Fruit fly (Drosophila melanogaster) whole organism, embryonic: ENCODE results near the gene CG6962.

Experiments used
- Abd-B ChIP-seq: fragments of 200-800 bp; sonication (Bioruptor generic); optimal IDR thresholded peaks from 2 replicates; lab custom pipeline; 2018; ENCODE audit warnings: missing biosample characterization, mild to moderate bottlenecking, missing genetic modification characterization, moderate library complexity
- Asciz ChIP-seq: fragments of 200-800 bp; sonication (Bioruptor generic); optimal IDR thresholded peaks from 2 replicates; lab custom pipeline; 2017; ENCODE audit warnings: missing biosample characterization, mild to moderate bottlenecking, missing genetic modification characterization, missing genetic modification reagents
- Atf3 ChIP-seq: fragments of 200-800 bp; sonication (Bioruptor generic); optimal IDR thresholded peaks from 3 replicates; lab custom pipeline; 2016; ENCODE audit warnings: missing biosample characterization, missing genetic modification characterization
- Bdp1 ChIP-seq: fragments of 200-800 bp; sonication (Bioruptor generic); optimal IDR thresholded peaks from 3 replicates; lab custom pipeline; 2016; ENCODE audit warnings: missing biosample characterization, missing genetic modification characterization
- CG10274 ChIP-seq: fragments of 200-800 bp; sonication (Bioruptor generic); optimal IDR thresholded peaks from 3 replicates; lab custom pipeline; 2017; ENCODE audit warnings: missing biosample characterization, mild to moderate bottlenecking, missing genetic modification characterization
- CG10462 ChIP-seq: fragments of 200-800 bp; sonication (Bioruptor generic); optimal IDR thresholded peaks from 2 replicates; lab custom pipeline; 2016; ENCODE audit warnings: missing biosample characterization, missing genetic modification characterization
- CG11398 ChIP-seq: fragments of 200-800 bp; sonication (Bioruptor generic); optimal IDR thresholded peaks from 2 replicates; lab custom pipeline; 2016; ENCODE audit warnings: missing biosample characterization, missing genetic modification characterization
- CG13296 ChIP-seq: fragments of 200-800 bp; sonication (Bioruptor generic); optimal IDR thresholded peaks from 3 replicates; lab custom pipeline; 2018; ENCODE audit warnings: missing biosample characterization, mild to moderate bottlenecking, missing genetic modification characterization
- CG14050 ChIP-seq: fragments of 200-800 bp; sonication (Bioruptor generic); IDR thresholded peaks from 3 replicates; pipeline ENCODE4 v1.3.6; 2022; ENCODE audit warnings: missing biosample characterization, missing genetic modification characterization
- CG14710 ChIP-seq: fragments of 200-800 bp; sonication (Bioruptor generic); optimal IDR thresholded peaks from 3 replicates; lab custom pipeline; 2019; ENCODE audit warnings: missing biosample characterization, mild to moderate bottlenecking, missing genetic modification characterization, moderate library complexity
- CG15269 ChIP-seq: fragments of 200-800 bp; sonication (Bioruptor generic); optimal IDR thresholded peaks from 2 replicates; lab custom pipeline; 2018; ENCODE audit warnings: missing biosample characterization, mild to moderate bottlenecking, missing genetic modification characterization, moderate library complexity
- CG15696 ChIP-seq: fragments of 200-800 bp; sonication (Bioruptor generic); optimal IDR thresholded peaks from 2 replicates; lab custom pipeline; 2019; ENCODE audit warnings: missing biosample characterization, mild to moderate bottlenecking, missing genetic modification characterization, moderate library complexity
- CG17186 ChIP-seq: fragments of 200-800 bp; sonication (Bioruptor generic); optimal IDR thresholded peaks from 3 replicates; lab custom pipeline; 2017; ENCODE audit warnings: missing biosample characterization, missing genetic modification reagents, missing genetic modification characterization
- CG17612 ChIP-seq: fragments of 200-800 bp; sonication (Bioruptor generic); IDR thresholded peaks from 2 replicates; pipeline ENCODE4 v1.3.6; 2022; ENCODE audit warnings: missing biosample characterization, missing genetic modification characterization
- CG3065 ChIP-seq: fragments of 200-800 bp; sonication (Bioruptor generic); optimal IDR thresholded peaks from 2 replicates; lab custom pipeline; 2016; ENCODE audit warnings: missing biosample characterization, missing genetic modification characterization
- CG31441 ChIP-seq: fragments of 200-800 bp; sonication (Bioruptor generic); IDR thresholded peaks from 2 replicates; pipeline ENCODE4 v1.3.6; 2022; ENCODE audit warnings: missing biosample characterization, missing genetic modification characterization
- CG3407 ChIP-seq: fragments of 200-800 bp; sonication (Bioruptor generic); optimal IDR thresholded peaks from 2 replicates; lab custom pipeline; 2018; ENCODE audit warnings: missing biosample characterization, mild to moderate bottlenecking, missing genetic modification characterization
- CG4707 ChIP-seq: fragments of 200-800 bp; sonication (Bioruptor generic); optimal IDR thresholded peaks from 2 replicates; lab custom pipeline; 2018; ENCODE audit warnings: missing biosample characterization, mild to moderate bottlenecking, missing genetic modification characterization, moderate library complexity
- CG6272 ChIP-seq: fragments of 200-800 bp; sonication (Bioruptor generic); IDR thresholded peaks from 2 replicates; pipeline ENCODE4 v1.3.6; 2022; ENCODE audit warnings: missing biosample characterization, missing genetic modification characterization
- CG6813 ChIP-seq: fragments of 200-800 bp; sonication (Bioruptor generic); optimal IDR thresholded peaks from 2 replicates; lab custom pipeline; 2017; ENCODE audit warnings: missing biosample characterization, missing genetic modification characterization, mild to moderate bottlenecking, moderate library complexity, missing genetic modification reagents
- CG7839 ChIP-seq: fragments of 200-800 bp; sonication (Bioruptor generic); optimal IDR thresholded peaks from 3 replicates; lab custom pipeline; 2018; ENCODE audit warnings: missing biosample characterization, mild to moderate bottlenecking, missing genetic modification characterization, moderate library complexity
- Dip2 ChIP-seq: fragments of 200-800 bp; sonication (Bioruptor generic); IDR thresholded peaks from 2 replicates; pipeline ENCODE4 v1.3.6; 2022; ENCODE audit warnings: missing biosample characterization, missing genetic modification characterization
- Drgx ChIP-seq: fragments of 200-800 bp; sonication (Bioruptor generic); IDR thresholded peaks from 2 replicates; pipeline ENCODE4 v1.3.6; 2022; ENCODE audit warnings: missing biosample characterization, missing genetic modification characterization
- Fer3 ChIP-seq: fragments of 200-800 bp; sonication (Bioruptor generic); optimal IDR thresholded peaks from 2 replicates; lab custom pipeline; 2018; ENCODE audit warnings: missing biosample characterization, mild to moderate bottlenecking, missing genetic modification characterization, moderate library complexity
- H2.0 ChIP-seq: fragments of 200-800 bp; sonication (Bioruptor generic); IDR thresholded peaks from 2 replicates; pipeline ENCODE4 v1.3.6; 2022; ENCODE audit warnings: missing biosample characterization, missing genetic modification characterization
- Kr ChIP-seq: fragments of 200-800 bp; sonication (Bioruptor generic); optimal IDR thresholded peaks from 2 replicates; lab custom pipeline; 2017; ENCODE audit warnings: missing biosample characterization, mild to moderate bottlenecking, missing genetic modification characterization
- MTF-1 ChIP-seq: fragments of 200-800 bp; sonication (Bioruptor generic); optimal IDR thresholded peaks from 2 replicates; lab custom pipeline; 2018; ENCODE audit warnings: missing biosample characterization, mild to moderate bottlenecking, missing genetic modification characterization, borderline replicate concordance
- Nf-YB ChIP-seq: fragments of 200-800 bp; sonication (Bioruptor generic); optimal IDR thresholded peaks from 3 replicates; lab custom pipeline; 2019; ENCODE audit warnings: missing biosample characterization, mild to moderate bottlenecking, missing genetic modification characterization, moderate library complexity
- PHDP ChIP-seq: fragments of 200-800 bp; sonication (Bioruptor generic); optimal IDR thresholded peaks from 3 replicates; lab custom pipeline; 2018; ENCODE audit warnings: missing biosample characterization, mild to moderate bottlenecking, missing genetic modification characterization, moderate library complexity
- Poxn ChIP-seq: fragments of 200-800 bp; sonication (Bioruptor generic); IDR thresholded peaks from 2 replicates; pipeline ENCODE4 v1.3.6; 2022; ENCODE audit warnings: missing biosample characterization, missing genetic modification characterization
- YL-1 ChIP-seq: fragments of 200-800 bp; sonication (Bioruptor generic); optimal IDR thresholded peaks from 3 replicates; lab custom pipeline; 2017; ENCODE audit warnings: missing biosample characterization, mild to moderate bottlenecking, missing genetic modification characterization
- chn ChIP-seq: fragments of 200-800 bp; sonication (Bioruptor generic); optimal IDR thresholded peaks from 2 replicates; lab custom pipeline; 2016; ENCODE audit warnings: missing biosample characterization, missing genetic modification characterization
- fd102C ChIP-seq: fragments of 200-800 bp; sonication (Bioruptor generic); optimal IDR thresholded peaks from 2 replicates; lab custom pipeline; 2018; ENCODE audit warnings: missing biosample characterization, mild to moderate bottlenecking, missing genetic modification characterization, moderate library complexity
- fd64A ChIP-seq: fragments of 200-800 bp; sonication (Bioruptor generic); optimal IDR thresholded peaks from 3 replicates; lab custom pipeline; 2018; ENCODE audit warnings: missing biosample characterization, mild to moderate bottlenecking, missing genetic modification characterization
- fru ChIP-seq: fragments of >200 bp; optimal IDR thresholded peaks from 2 replicates; lab custom pipeline; 2017
- ftz-f1 ChIP-seq: fragments of 200-800 bp; sonication (Bioruptor generic); optimal IDR thresholded peaks from 2 replicates; lab custom pipeline; 2016; ENCODE audit warnings: missing biosample characterization, missing genetic modification characterization
- gt ChIP-seq: fragments of 200-800 bp; sonication (Bioruptor generic); IDR thresholded peaks from 2 replicates; pipeline ENCODE4 v1.3.6; 2022; ENCODE audit warnings: missing biosample characterization, missing genetic modification characterization
- hb ChIP-seq: fragments of 200-800 bp; sonication (Bioruptor generic); IDR thresholded peaks from 3 replicates; pipeline ENCODE4 v1.3.6; 2022; ENCODE audit warnings: missing biosample characterization, missing genetic modification characterization; ENCODE audit not compliant: partially characterized antibody
- hth ChIP-seq: fragments of >200 bp; optimal IDR thresholded peaks from 2 replicates; lab custom pipeline; 2017; ENCODE audit warnings: inconsistent platforms
- nerfin-2 ChIP-seq: fragments of 200-800 bp; sonication (Bioruptor generic); IDR thresholded peaks from 2 replicates; pipeline ENCODE4 v1.3.6; 2022; ENCODE audit warnings: missing biosample characterization, missing genetic modification characterization; ENCODE audit not compliant: partially characterized antibody
- pho ChIP-seq: fragments of 200-800 bp; sonication (Bioruptor generic); optimal IDR thresholded peaks from 2 replicates; lab custom pipeline; 2016; ENCODE audit warnings: missing biosample characterization, missing genetic modification characterization
- pita ChIP-seq: fragments of 200-800 bp; sonication (Bioruptor generic); optimal IDR thresholded peaks from 2 replicates; lab custom pipeline; 2017; ENCODE audit warnings: missing biosample characterization, mild to moderate bottlenecking, missing genetic modification characterization
- prd ChIP-seq, 3 experiments: fragments of >200 bp in 2 of 3; fragments of 200-800 bp in 1 of 3; sonication (Bioruptor generic) in 1 of 3; optimal IDR thresholded peaks in 2 of 3; IDR thresholded peaks in 1 of 3; 2 replicates in 2 of 3; 3 replicates in 1 of 3; pipeline versions ENCODE4 v1.3.6 to Lab custom; 2017 to 2022; ENCODE audit warnings: missing biosample characterization in 1 of 3, missing genetic modification characterization in 1 of 3
- pros ChIP-seq: fragments of 200-800 bp; sonication (Bioruptor generic); optimal IDR thresholded peaks from 3 replicates; lab custom pipeline; 2019; ENCODE audit warnings: missing biosample characterization, mild to moderate bottlenecking, missing genetic modification characterization, moderate library complexity
- schlank ChIP-seq: fragments of 200-800 bp; sonication (Bioruptor generic); optimal IDR thresholded peaks from 2 replicates; lab custom pipeline; 2018; ENCODE audit warnings: missing biosample characterization, mild to moderate bottlenecking, missing genetic modification characterization
- stwl ChIP-seq: fragments of 200-800 bp; sonication (Bioruptor generic); optimal IDR thresholded peaks from 3 replicates; lab custom pipeline; 2018; ENCODE audit warnings: missing biosample characterization, mild to moderate bottlenecking, missing genetic modification characterization, moderate library complexity
- wdn ChIP-seq: fragments of 200-800 bp; sonication (Bioruptor generic); IDR thresholded peaks from 2 replicates; pipeline ENCODE4 v1.3.6; 2022; ENCODE audit warnings: missing biosample characterization, missing genetic modification characterization
- yki ChIP-seq: fragments of >200 bp; optimal IDR thresholded peaks from 3 replicates; lab custom pipeline; 2018
- zfh2 ChIP-seq: fragments of 200-800 bp; sonication (Bioruptor generic); optimal IDR thresholded peaks from 2 replicates; lab custom pipeline; 2016; ENCODE audit warnings: missing biosample characterization, missing genetic modification characterization

Gene CG6962

dm6 chr3R:11849378-11850249 lies 32.7 kb downstream of the CG6962 start (continued):
- TF ChIP-seq CG11398 (GFP tag; lab: Kevin White, UChicago), result peak; percentile 87
- TF ChIP-seq MTF-1, result peak; percentile 67
- TF ChIP-seq CG10274 (GFP tag; lab: Kevin White, UChicago), result peak; percentile 49
- TF ChIP-seq Abd-B (GFP tag; lab: Kevin White, UChicago), result peak; percentile 88
- peak; percentile 92 for TF ChIP-seq CG7839 (tag; lab: Kevin White, UChicago)
- TF ChIP-seq pho (GFP tag; lab: Kevin White, UChicago), result peak; percentile 44
- TF ChIP-seq CG4707 (GFP tag; lab: Kevin White, UChicago), result peak; percentile 91
- no peak for TF ChIP-seq schlank (tag; lab: Kevin White, UChicago)
- TF ChIP-seq Drgx, result peak; percentile 92
- peak; percentile 86 for TF ChIP-seq CG3065
- no peak for TF ChIP-seq hth (lab: Kevin White, UChicago)
- peak; percentile 90 for TF ChIP-seq CG17186 (GFP tag; lab: Kevin White, UChicago)
- peak; percentile 68 for TF ChIP-seq Fer3 (tag; lab: Kevin White, UChicago)
- TF ChIP-seq Poxn, result no peak
- TF ChIP-seq CG15269, result peak; percentile 69
- no peak for TF ChIP-seq fru (lab: Kevin White, UChicago)
- TF ChIP-seq fd102C (GFP tag; lab: Kevin White, UChicago), result no peak
- TF ChIP-seq wdn, result no peak
- peak; percentile 11 for TF ChIP-seq YL-1 (GFP tag; lab: Kevin White, UChicago)
- peak; percentile 93 for TF ChIP-seq chn (GFP tag; lab: Kevin White, UChicago)
- peak; percentile 83 for TF ChIP-seq H2.0 (GFP tag; lab: Robert Waterston, UW)
- TF ChIP-seq fd64A, result peak; percentile 94
- TF ChIP-seq pros (GFP tag; lab: Kevin White, UChicago), result peak; percentile 40
- peak; percentile 94 for TF ChIP-seq gt (GFP tag; lab: Robert Waterston, UW)
- TF ChIP-seq CG6272, result peak; percentile 87
- peak; percentile 94 for TF ChIP-seq CG31441
- TF ChIP-seq zfh2 (GFP tag; lab: Kevin White, UChicago), result no peak
- peak; percentile 89 for TF ChIP-seq Atf3 (GFP tag; lab: Kevin White, UChicago)
- TF ChIP-seq CG13296, result no peak
- TF ChIP-seq stwl (tag; lab: Kevin White, UChicago), result peak; percentile 3
- no peak for TF ChIP-seq yki (lab: Kevin White, UChicago)
- no peak for TF ChIP-seq pita (GFP tag; lab: Kevin White, UChicago)
- TF ChIP-seq Asciz (GFP tag; lab: Kevin White, UChicago), result peak; percentile 96
- peak; percentile 65 for TF ChIP-seq Nf-YB (GFP tag; lab: Kevin White, UChicago)
- TF ChIP-seq CG14050 (GFP tag; lab: Robert Waterston, UW), result peak; percentile 80
- no peak for TF ChIP-seq Kr (GFP tag; lab: Kevin White, UChicago)
- TF ChIP-seq Dip2 (GFP tag; lab: Robert Waterston, UW), result no peak
- no peak for TF ChIP-seq hb (GFP tag; lab: Robert Waterston, UW)
- TF ChIP-seq CG10462 (GFP tag; lab: Kevin White, UChicago), result peak; percentile 83
- TF ChIP-seq CG3407 (GFP tag; lab: Kevin White, UChicago), result peak; percentile 94
- TF ChIP-seq PHDP, result peak; percentile 89
- TF ChIP-seq CG17612, result peak; percentile 66; the same call in 1 of the 2 replicates
- peak; percentile 38 for TF ChIP-seq CG15696 (tag; lab: Kevin White, UChicago)
- peak; percentile 90 for TF ChIP-seq CG14710
- peak; percentile 78 for TF ChIP-seq CG6813 (GFP tag; lab: Kevin White, UChicago)
- TF ChIP-seq nerfin-2 (GFP tag; lab: Robert Waterston, UW), result no peak
- peak; percentile 80 for TF ChIP-seq Bdp1 (GFP tag; lab: Kevin White, UChicago)
- TF ChIP-seq ftz-f1, result no peak
- no peak for TF ChIP-seq prd (optimal IDR thresholded peaks at IDR 0.05; lab: Kevin White, UChicago)
- TF ChIP-seq prd (GFP tag; IDR thresholded peaks at IDR 0.05; lab: Robert Waterston, UW), result peak; percentile 95
